Fruit fly (Drosophila melanogaster): Measurements from ENCODE around the gene tws.

dm6 chr3R:10115797-10116196, 23.8 kb downstream of the tws start:
- TF ChIP-seq CG6163 (GFP tag; IDR thresholded peaks at IDR 0.05): no peak
- TF ChIP-seq CG8319 (GFP tag; optimal IDR thresholded peaks at IDR 0.05): no peak
- TF ChIP-seq net (GFP tag; optimal IDR thresholded peaks at IDR 0.05): no peak
- TF ChIP-seq cyc (GFP tag; optimal IDR thresholded peaks at IDR 0.05): no peak
- TF ChIP-seq Eip75B (GFP tag; optimal IDR thresholded peaks at IDR 0.05): no peak
- no peak for TF ChIP-seq CG6792 (GFP tag; optimal IDR thresholded peaks at IDR 0.05)
- TF ChIP-seq OdsH (GFP tag; optimal IDR thresholded peaks at IDR 0.05): no peak
- no peak for TF ChIP-seq CG16779 (tag; optimal IDR thresholded peaks at IDR 0.05)
- no peak for TF ChIP-seq CG32006 (GFP tag; optimal IDR thresholded peaks at IDR 0.05)
- TF ChIP-seq fkh (GFP tag; optimal IDR thresholded peaks at IDR 0.05): no peak

All from whole organism, prepupa.